Fruit fly (Drosophila melanogaster) whole organism, embryonic: Measurements from ENCODE around the gene lilli.

Experiments used
- Antp ChIP-seq: fragments of 200-800 bp; sonication (Bioruptor generic); optimal IDR thresholded peaks from 3 replicates; lab custom pipeline; 2016; ENCODE audit warnings: missing biosample characterization, missing genetic modification characterization
- Atf3 ChIP-seq: fragments of 200-800 bp; sonication (Bioruptor generic); optimal IDR thresholded peaks from 3 replicates; lab custom pipeline; 2016; ENCODE audit warnings: missing biosample characterization, missing genetic modification characterization
- CG10543 ChIP-seq: fragments of 200-800 bp; sonication (Bioruptor generic); optimal IDR thresholded peaks from 3 replicates; lab custom pipeline; 2017; ENCODE audit warnings: missing biosample characterization, mild to moderate bottlenecking, missing genetic modification characterization, moderate library complexity
- CG12219 ChIP-seq: fragments of 200-800 bp; sonication (Bioruptor generic); optimal IDR thresholded peaks from 3 replicates; lab custom pipeline; 2018; ENCODE audit warnings: missing biosample characterization, mild to moderate bottlenecking, missing genetic modification characterization
- CG14965 ChIP-seq: fragments of 200-800 bp; sonication (Bioruptor generic); optimal IDR thresholded peaks from 2 replicates; lab custom pipeline; 2016; ENCODE audit warnings: missing biosample characterization, missing genetic modification characterization, borderline replicate concordance
- CG17385 ChIP-seq: fragments of 200-800 bp; sonication (Bioruptor generic); optimal IDR thresholded peaks from 3 replicates; lab custom pipeline; 2018; ENCODE audit warnings: missing biosample characterization, mild to moderate bottlenecking, missing genetic modification characterization
- CG6272 ChIP-seq: fragments of 200-800 bp; sonication (Bioruptor generic); IDR thresholded peaks from 2 replicates; pipeline ENCODE4 v1.3.6; 2022; ENCODE audit warnings: missing biosample characterization, missing genetic modification characterization
- CG6683 ChIP-seq: fragments of 200-800 bp; sonication (Bioruptor generic); optimal IDR thresholded peaks from 2 replicates; lab custom pipeline; 2017; ENCODE audit warnings: missing biosample characterization, mild to moderate bottlenecking, missing genetic modification characterization, missing genetic modification reagents
- CG7745 ChIP-seq: fragments of 200-800 bp; sonication (Bioruptor generic); optimal IDR thresholded peaks from 2 replicates; lab custom pipeline; 2018; ENCODE audit warnings: missing biosample characterization, mild to moderate bottlenecking, missing genetic modification characterization, moderate library complexity
- Chrac-16 ChIP-seq: fragments of 200-800 bp; sonication (Bioruptor generic); optimal IDR thresholded peaks from 3 replicates; lab custom pipeline; 2016; ENCODE audit warnings: missing biosample characterization, missing genetic modification characterization
- Dfd ChIP-seq, 2 experiments: fragments of >200 bp; optimal IDR thresholded peaks; 2 replicates each; lab custom pipeline; 2017; ENCODE audit warnings: missing biosample characterization in 2 of 2, missing genetic modification characterization in 2 of 2
- ERR ChIP-seq: fragments of 200-800 bp; sonication (Bioruptor generic); optimal IDR thresholded peaks from 2 replicates; lab custom pipeline; 2016; ENCODE audit warnings: missing biosample characterization, missing genetic modification characterization
- HmgD ChIP-seq: fragments of 200-800 bp; sonication (Bioruptor generic); optimal IDR thresholded peaks from 3 replicates; lab custom pipeline; 2016; ENCODE audit warnings: missing biosample characterization, missing genetic modification characterization
- Hr51 ChIP-seq, 2 experiments: fragments of 200-800 bp; sonication (Bioruptor generic); optimal IDR thresholded peaks; 2 replicates in 1 of 2; 3 replicates in 1 of 2; lab custom pipeline; 2016 to 2018; ENCODE audit warnings: missing biosample characterization in 2 of 2, missing genetic modification characterization in 2 of 2, mild to moderate bottlenecking in 1 of 2, moderate library complexity in 1 of 2
- Hr78 ChIP-seq, 2 experiments: fragments of 200-800 bp in 1 of 2; fragments of >200 bp in 1 of 2; sonication (Bioruptor generic) in 1 of 2; optimal IDR thresholded peaks; 2 replicates each; lab custom pipeline; 2017 to 2019; ENCODE audit warnings: missing biosample characterization in 2 of 2, missing genetic modification characterization in 2 of 2, mild to moderate bottlenecking in 1 of 2, moderate library complexity in 1 of 2
- Hsf ChIP-seq: fragments of 200-800 bp; sonication (Bioruptor generic); optimal IDR thresholded peaks from 3 replicates; lab custom pipeline; 2016; ENCODE audit warnings: missing biosample characterization, missing genetic modification characterization
- Lpt ChIP-seq: fragments of >200 bp; optimal IDR thresholded peaks from 2 replicates; lab custom pipeline; 2018; ENCODE audit warnings: missing biosample characterization, missing genetic modification characterization
- Max ChIP-seq: fragments of 200-800 bp; sonication (Bioruptor generic); optimal IDR thresholded peaks from 2 replicates; lab custom pipeline; 2016; ENCODE audit warnings: missing biosample characterization, mild to moderate bottlenecking, missing genetic modification characterization
- Mes4 ChIP-seq: fragments of 200-800 bp; sonication (Bioruptor generic); optimal IDR thresholded peaks from 2 replicates; lab custom pipeline; 2016; ENCODE audit warnings: missing biosample characterization, missing genetic modification characterization
- Opbp ChIP-seq: fragments of 200-800 bp; sonication (Bioruptor generic); IDR thresholded peaks from 3 replicates; pipeline ENCODE4 v1.3.6; 2022; ENCODE audit warnings: missing biosample characterization, missing genetic modification characterization; ENCODE audit not compliant: partially characterized antibody
- Sox100B ChIP-seq: fragments of 200-800 bp; sonication (Bioruptor generic); optimal IDR thresholded peaks from 3 replicates; lab custom pipeline; 2018; ENCODE audit warnings: missing biosample characterization, mild to moderate bottlenecking, missing genetic modification characterization
- Tbp ChIP-seq: fragments of >200 bp; optimal IDR thresholded peaks from 2 replicates; lab custom pipeline; 2018; ENCODE audit warnings: missing biosample characterization, missing genetic modification characterization
- Vsx1 ChIP-seq: fragments of 200-800 bp; sonication (Bioruptor generic); optimal IDR thresholded peaks from 2 replicates; lab custom pipeline; 2017; ENCODE audit warnings: missing biosample characterization, mild to moderate bottlenecking, missing genetic modification characterization, missing genetic modification reagents
- amos ChIP-seq: fragments of 200-800 bp; sonication (Bioruptor generic); IDR thresholded peaks from 2 replicates; pipeline ENCODE4 v1.3.6; 2022; ENCODE audit warnings: missing biosample characterization, missing genetic modification characterization; ENCODE audit not compliant: partially characterized antibody
- bcd ChIP-seq: fragments of 200-800 bp; sonication (Bioruptor generic); optimal IDR thresholded peaks from 2 replicates; lab custom pipeline; 2017; ENCODE audit warnings: missing biosample characterization, mild to moderate bottlenecking, missing genetic modification characterization
- dimm ChIP-seq: fragments of 200-800 bp; sonication (Bioruptor generic); IDR thresholded peaks from 2 replicates; pipeline ENCODE4 v1.3.6; 2022; ENCODE audit warnings: missing biosample characterization, missing genetic modification characterization
- disco-r ChIP-seq: fragments of 200-800 bp; sonication (Bioruptor generic); optimal IDR thresholded peaks from 2 replicates; lab custom pipeline; 2016; ENCODE audit warnings: missing biosample characterization, missing genetic modification characterization
- fd102C ChIP-seq: fragments of 200-800 bp; sonication (Bioruptor generic); optimal IDR thresholded peaks from 2 replicates; lab custom pipeline; 2018; ENCODE audit warnings: missing biosample characterization, mild to moderate bottlenecking, missing genetic modification characterization, moderate library complexity
- grn ChIP-seq: fragments of 200-800 bp; sonication (Bioruptor generic); optimal IDR thresholded peaks from 3 replicates; lab custom pipeline; 2017; ENCODE audit warnings: missing biosample characterization, missing genetic modification characterization
- gsb-n ChIP-seq: fragments of 200-800 bp; sonication (Bioruptor generic); optimal IDR thresholded peaks from 3 replicates; lab custom pipeline; 2018; ENCODE audit warnings: missing biosample characterization, mild to moderate bottlenecking, missing genetic modification characterization
- lbe ChIP-seq: fragments of 200-800 bp; sonication (Bioruptor generic); optimal IDR thresholded peaks from 2 replicates; lab custom pipeline; 2016; ENCODE audit warnings: missing biosample characterization, mild to moderate bottlenecking, missing genetic modification characterization
- lola ChIP-seq, 3 experiments: fragments of >200 bp in 2 of 3; fragments of 200-800 bp in 1 of 3; sonication (Bioruptor generic) in 1 of 3; optimal IDR thresholded peaks; 2 replicates each; lab custom pipeline; 2017 to 2019; ENCODE audit warnings: missing biosample characterization in 3 of 3, missing genetic modification characterization in 3 of 3, mild to moderate bottlenecking in 1 of 3, moderate library complexity in 1 of 3
- luna ChIP-seq: fragments of 200-800 bp; sonication (Bioruptor generic); optimal IDR thresholded peaks from 2 replicates; lab custom pipeline; 2016; ENCODE audit warnings: missing biosample characterization, missing genetic modification characterization
- nom ChIP-seq: fragments of 200-800 bp; sonication (Bioruptor generic); optimal IDR thresholded peaks from 2 replicates; lab custom pipeline; 2017; ENCODE audit warnings: missing biosample characterization, missing genetic modification characterization, mild to moderate bottlenecking, moderate library complexity, missing genetic modification reagents
- odd ChIP-seq: fragments of 200-800 bp; sonication (Bioruptor generic); optimal IDR thresholded peaks from 2 replicates; lab custom pipeline; 2017; ENCODE audit warnings: missing biosample characterization, mild to moderate bottlenecking, missing genetic modification characterization
- sd ChIP-seq: fragments of 200-800 bp; sonication (Bioruptor generic); optimal IDR thresholded peaks from 3 replicates; lab custom pipeline; 2018; ENCODE audit warnings: missing biosample characterization, mild to moderate bottlenecking, missing genetic modification characterization, moderate library complexity
- sens ChIP-seq: fragments of 200-800 bp; sonication (Bioruptor generic); peaks from one replicate; lab custom pipeline; 2016; ENCODE audit warnings: missing biosample characterization, missing genetic modification characterization
- ssp ChIP-seq: fragments of 200-800 bp; sonication (Bioruptor generic); IDR thresholded peaks from 2 replicates; pipeline ENCODE4 v1.3.6; 2022; ENCODE audit warnings: missing biosample characterization, missing genetic modification characterization
- stwl ChIP-seq: fragments of 200-800 bp; sonication (Bioruptor generic); optimal IDR thresholded peaks from 3 replicates; lab custom pipeline; 2018; ENCODE audit warnings: missing biosample characterization, mild to moderate bottlenecking, missing genetic modification characterization, moderate library complexity
- tup ChIP-seq: fragments of 200-800 bp; sonication (Bioruptor generic); optimal IDR thresholded peaks from 2 replicates; lab custom pipeline; 2016; ENCODE audit warnings: missing biosample characterization, mild to moderate bottlenecking, missing genetic modification characterization, moderate library complexity
- vnd ChIP-seq: fragments of 200-800 bp; sonication (Bioruptor generic); IDR thresholded peaks from 3 replicates; pipeline ENCODE4 v1.3.6; 2022; ENCODE audit warnings: missing biosample characterization, missing genetic modification characterization; ENCODE audit not compliant: partially characterized antibody

The lilli gene

dm6 chr2L:2885503-2886225, at the start of gene lilli, which contains the start of gene NTPase (continued):
- TF ChIP-seq bcd, result peak; percentile 56
- no peak for TF ChIP-seq Dfd (GFP tag; optimal IDR thresholded peaks at IDR 0.05; lab: Kevin White, UChicago)
- TF ChIP-seq CG12219 (GFP tag; lab: Kevin White, UChicago), result no peak
- TF ChIP-seq Lpt (GFP tag; lab: Kevin White, UChicago), result no peak
- TF ChIP-seq Hsf (GFP tag; lab: Kevin White, UChicago), result peak; percentile 80
- TF ChIP-seq CG6683, result peak; percentile 18
- peak; percentile 18 for TF ChIP-seq HmgD
- TF ChIP-seq CG17385 (GFP tag; lab: Kevin White, UChicago), result no peak
- TF ChIP-seq nom (GFP tag; lab: Kevin White, UChicago), result no peak
- peak; percentile 94 for TF ChIP-seq amos (GFP tag; lab: Robert Waterston, UW)
- peak; percentile 61 for TF ChIP-seq tup (GFP tag; lab: Kevin White, UChicago)
- TF ChIP-seq CG6272 (GFP tag; lab: Robert Waterston, UW), result peak; percentile 44; the same call in 1 of the 2 replicates
- no peak for TF ChIP-seq CG14965 (GFP tag; lab: Kevin White, UChicago)
- peak; percentile 74 for TF ChIP-seq ERR (GFP tag; lab: Kevin White, UChicago)
- peak; percentile 25 for TF ChIP-seq Mes4 (GFP tag; lab: Kevin White, UChicago)
- peak; percentile 40 for TF ChIP-seq lbe
- no peak for TF ChIP-seq CG10543 (GFP tag; lab: Kevin White, UChicago)
- TF ChIP-seq vnd, result peak; percentile 90
- peak; percentile 39 for TF ChIP-seq sd (tag; lab: Kevin White, UChicago)
- peak; percentile 93 for TF ChIP-seq Opbp
- TF ChIP-seq CG7745 (tag; lab: Kevin White, UChicago), result no peak
- peak; percentile 6 for TF ChIP-seq gsb-n (tag; lab: Kevin White, UChicago)
- TF ChIP-seq Tbp (GFP tag; lab: Kevin White, UChicago), result no peak
- TF ChIP-seq lola (GFP tag; optimal IDR thresholded peaks at IDR 0.05; lab: Kevin White, UChicago), result peak in 1 of 3 experiments; percentile 45
- no peak for TF ChIP-seq Hr78 (GFP tag; optimal IDR thresholded peaks at IDR 0.05; lab: Kevin White, UChicago)
- peak; percentile 25 for TF ChIP-seq stwl (tag; lab: Kevin White, UChicago)
- TF ChIP-seq dimm, result no peak
- TF ChIP-seq odd (GFP tag; lab: Kevin White, UChicago), result no peak
- peak; percentile 85 for TF ChIP-seq Antp
- peak; percentile 51 for TF ChIP-seq Atf3 (GFP tag; lab: Kevin White, UChicago)
- TF ChIP-seq grn (GFP tag; lab: Kevin White, UChicago), result peak; percentile 92
- peak; percentile 31 to 43 for TF ChIP-seq Hr51 (GFP tag; optimal IDR thresholded peaks at IDR 0.05; lab: Kevin White, UChicago)
- TF ChIP-seq Sox100B (GFP tag; lab: Kevin White, UChicago), result peak; percentile 39
- no peak for TF ChIP-seq fd102C (GFP tag; lab: Kevin White, UChicago)
- no peak for TF ChIP-seq luna (GFP tag; lab: Kevin White, UChicago)
- TF ChIP-seq disco-r, result peak; percentile 41
- TF ChIP-seq sens (GFP tag; lab: Kevin White, UChicago), result peak; percentile 94
- no peak for TF ChIP-seq Vsx1 (GFP tag; lab: Kevin White, UChicago)
- peak; percentile 56 for TF ChIP-seq ssp (GFP tag; lab: Robert Waterston, UW)
- peak; percentile 66 for TF ChIP-seq Chrac-16 (GFP tag; lab: Kevin White, UChicago)
- TF ChIP-seq Max (GFP tag; lab: Kevin White, UChicago), result peak; percentile 53
- TF ChIP-seq, all 482 proteins: peak for 298
